Worm (Caenorhabditis elegans) whole organism, midembryonic: Measurements from ENCODE around the gene ZK1127.5.

Source experiments
- T22C8.4 ChIP-seq: fragments of 200-800 bp; sonication (Bioruptor generic); IDR thresholded peaks from 2 replicates; pipeline ENCODE4 v1.3.6; 2022; ENCODE audit warnings: missing genetic modification characterization, missing compliant biosample characterization
- cog-1 ChIP-seq: sonication (generic microtip); optimal IDR thresholded peaks from 2 replicates; lab custom pipeline; 2016; ENCODE audit warnings: missing genetic modification characterization, missing compliant biosample characterization
- flt-1 ChIP-seq: fragments of 200-800 bp; sonication (Bioruptor generic); IDR thresholded peaks from 2 replicates; pipeline ENCODE4 v1.3.6; 2022; ENCODE audit warnings: missing genetic modification characterization, missing compliant biosample characterization
- klf-2 ChIP-seq: fragments of 200-800 bp; sonication (Bioruptor generic); conservative IDR thresholded peaks from 2 replicates; pipeline ENCODE4 v1.3.6; 2022; ENCODE audit warnings: missing genetic modification reagents, missing genetic modification characterization, missing compliant biosample characterization
- med-1 ChIP-seq: sonication (generic microtip); optimal IDR thresholded peaks from 2 replicates; lab custom pipeline; 2017; ENCODE audit warnings: missing genetic modification characterization, mild to moderate bottlenecking, missing compliant biosample characterization, antibody characterized with exemption, missing genetic modification reagents; ENCODE audit not compliant: insufficient read depth
- ref-1 ChIP-seq: fragments of 200-800 bp; sonication (Bioruptor generic); conservative IDR thresholded peaks from 2 replicates; pipeline ENCODE4 v1.3.6; 2022; ENCODE audit warnings: missing genetic modification reagents, missing genetic modification characterization, missing compliant biosample characterization
- tab-1 ChIP-seq: fragments of 200-800 bp; sonication (Bioruptor generic); IDR thresholded peaks from 2 replicates; pipeline ENCODE4 v1.3.6; 2022; ENCODE audit warnings: missing genetic modification characterization, missing compliant biosample characterization
- ztf-23 ChIP-seq: fragments of 200-800 bp; sonication (Bioruptor generic); IDR thresholded peaks from 2 replicates; pipeline ENCODE4 v1.3.6; 2022; ENCODE audit warnings: missing genetic modification reagents, missing genetic modification characterization, missing compliant biosample characterization
- ztf-29 ChIP-seq: fragments of 200-800 bp; sonication (Bioruptor generic); IDR thresholded peaks from 2 replicates; pipeline ENCODE4 v1.3.6; 2022; ENCODE audit warnings: missing genetic modification reagents, missing genetic modification characterization, missing compliant biosample characterization

DNA sequence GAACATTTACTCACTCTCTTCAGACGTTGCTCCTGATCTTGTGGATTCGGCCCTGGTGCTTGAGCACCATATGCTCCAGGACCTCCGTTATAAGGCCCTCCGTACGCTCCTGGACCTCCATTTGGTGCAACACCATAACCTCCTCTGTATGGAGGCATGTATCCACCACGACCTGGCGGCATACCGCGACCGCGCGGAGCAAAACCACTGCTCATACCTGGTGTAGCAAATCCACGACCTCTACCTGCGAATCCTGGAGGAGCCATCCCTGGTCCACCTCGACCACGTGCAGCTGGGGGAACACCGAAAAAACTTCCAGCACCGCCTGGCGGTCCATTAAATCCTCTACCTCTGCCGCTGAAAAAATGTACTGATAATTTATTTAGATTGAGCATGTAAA is 1.0 kb upstream of the ZK1127.5 start:
- TF ChIP-seq cog-1 (tag; lab: Kevin White, UChicago) = no peak
- TF ChIP-seq tab-1 (GFP tag; lab: Robert Waterston, UW) = 0 out of 2 replicates have a peak, but pooled peaks have one; percentile 59
- no peak for TF ChIP-seq med-1 (GFP tag; lab: Kevin White, UChicago)
- TF ChIP-seq T22C8.4 (GFP tag; lab: Robert Waterston, UW) = no peak
- TF ChIP-seq ztf-23 (GFP tag; lab: Robert Waterston, UW) = no peak
- TF ChIP-seq ref-1 = no peak
- TF ChIP-seq flt-1 = no peak
- TF ChIP-seq ztf-29 (GFP tag; lab: Robert Waterston, UW) = no peak
- no peak for TF ChIP-seq klf-2 (GFP tag; lab: Robert Waterston, UW)
